Fruit fly (Drosophila melanogaster): ENCODE measurements around the gene Dref.

dm6 chr2L:9919218-9919617 lies 47.8 kb downstream of the Dref start:
- TF ChIP-seq Fer3 (tag; optimal IDR thresholded peaks at IDR 0.05) = no peak
- TF ChIP-seq CG13894 (tag; optimal IDR thresholded peaks at IDR 0.05) = no peak
- TF ChIP-seq jumu (GFP tag; optimal IDR thresholded peaks at IDR 0.05) = no peak
- no peak for TF ChIP-seq Lpt (GFP tag; optimal IDR thresholded peaks at IDR 0.05)
- no peak for TF ChIP-seq CG11695 (GFP tag; IDR thresholded peaks at IDR 0.05)
- TF ChIP-seq mam (GFP tag; optimal IDR thresholded peaks at IDR 0.05) = no peak
- no peak for TF ChIP-seq Bdp1 (GFP tag; optimal IDR thresholded peaks at IDR 0.05)
- TF ChIP-seq CG14965 (GFP tag; optimal IDR thresholded peaks at IDR 0.05; ENCODE audit: borderline replicate concordance) = no peak
- no peak for TF ChIP-seq Antp (GFP tag; optimal IDR thresholded peaks at IDR 0.05)
- no peak for TF ChIP-seq CG34422 (GFP tag; IDR thresholded peaks at IDR 0.05)
- no peak for TF ChIP-seq exex (tag; optimal IDR thresholded peaks at IDR 0.05)
- no peak for TF ChIP-seq onecut (GFP tag; IDR thresholded peaks at IDR 0.05)
- no peak for TF ChIP-seq ab (GFP tag; optimal IDR thresholded peaks at IDR 0.05)

Data from whole organism, embryonic.